Fruit fly (Drosophila melanogaster) whole organism, embryonic: ENCODE measurements around the gene Dh44.

Source experiments
- CG16779 ChIP-seq: fragments of 200-800 bp; sonication (Bioruptor generic); IDR thresholded peaks from 2 replicates; pipeline ENCODE4 v1.3.6; 2022; ENCODE audit warnings: missing biosample characterization, missing genetic modification characterization
- CG17361 ChIP-seq: fragments of 200-800 bp; sonication (Bioruptor generic); IDR thresholded peaks from 3 replicates; pipeline ENCODE4 v1.3.6; 2022; ENCODE audit warnings: missing biosample characterization, missing genetic modification characterization
- CG3847 ChIP-seq: fragments of 200-800 bp; sonication (Bioruptor generic); IDR thresholded peaks from 2 replicates; pipeline ENCODE4 v1.3.6; 2022; ENCODE audit warnings: missing biosample characterization, missing genetic modification characterization
- Dip3 ChIP-seq: fragments of 200-800 bp; sonication (Bioruptor generic); optimal IDR thresholded peaks from 3 replicates; lab custom pipeline; 2016; ENCODE audit warnings: missing biosample characterization, missing genetic modification characterization
- Ssrp ChIP-seq: fragments of 200-800 bp; sonication (Bioruptor generic); optimal IDR thresholded peaks from 2 replicates; lab custom pipeline; 2018; ENCODE audit warnings: missing biosample characterization, mild to moderate bottlenecking, missing genetic modification characterization, moderate library complexity
- Xbp1 ChIP-seq: fragments of 200-800 bp; sonication (Bioruptor generic); optimal IDR thresholded peaks from 3 replicates; lab custom pipeline; 2016; ENCODE audit warnings: missing biosample characterization, mild to moderate bottlenecking, missing genetic modification characterization
- dmrt11E ChIP-seq: fragments of 200-800 bp; sonication (Bioruptor generic); optimal IDR thresholded peaks from 3 replicates; lab custom pipeline; 2018; ENCODE audit warnings: missing biosample characterization, mild to moderate bottlenecking, missing genetic modification characterization, moderate library complexity
- exex ChIP-seq: fragments of 200-800 bp; sonication (Bioruptor generic); optimal IDR thresholded peaks from 4 replicates; lab custom pipeline; 2018; ENCODE audit warnings: missing biosample characterization, mild to moderate bottlenecking, missing genetic modification characterization, moderate library complexity
- gsb ChIP-seq: fragments of 200-800 bp; sonication (Bioruptor generic); IDR thresholded peaks from 2 replicates; pipeline ENCODE4 v1.3.6; 2022; ENCODE audit warnings: missing biosample characterization, missing genetic modification characterization
- lola ChIP-seq, 3 experiments: fragments of >200 bp in 2 of 3; fragments of 200-800 bp in 1 of 3; sonication (Bioruptor generic) in 1 of 3; optimal IDR thresholded peaks; 2 replicates each; lab custom pipeline; 2017 to 2019; ENCODE audit warnings: missing biosample characterization in 3 of 3, missing genetic modification characterization in 3 of 3, mild to moderate bottlenecking in 1 of 3, moderate library complexity in 1 of 3

- TF ChIP-seq CG16779 (GFP tag; lab: Robert Waterston, UW) (no peak), exex (no peak), Ssrp (tag; lab: Kevin White, UChicago) (peak; percentile 16), Xbp1 (GFP tag; lab: Kevin White, UChicago) (peak; percentile 70), gsb (GFP tag; lab: Robert Waterston, UW) (no peak), Dip3 (peak; percentile 31), CG17361 (peak; percentile 48; the same call in 1 of the 3 replicates), lola (GFP tag; optimal IDR thresholded peaks at IDR 0.05; lab: Kevin White, UChicago) (no peak), CG3847 (GFP tag; lab: Robert Waterston, UW) (peak; percentile 52), dmrt11E (peak; percentile 5)
Observed at dm6 chr3R:9613124-9613523, 24.9 kb upstream of the Dh44 start.
